Worm (Caenorhabditis elegans) whole organism, young adult: ENCODE data around the gene dnj-24.
A peak's percentile ranks its signal among the peaks of the same experiment; 100 is the strongest.

Experiments
- D2030.7 ChIP-seq: fragments of 200-800 bp; sonication (Bioruptor generic); IDR thresholded peaks from 2 replicates; pipeline ENCODE4 v1.3.6; 2022; ENCODE audit warnings: missing genetic modification reagents, missing genetic modification characterization, missing compliant biosample characterization
- F33H1.4 ChIP-seq: fragments of 200-800 bp; sonication (Bioruptor generic); IDR thresholded peaks from 2 replicates; pipeline ENCODE4 v1.3.6; 2022; ENCODE audit warnings: missing genetic modification reagents, missing genetic modification characterization, missing compliant biosample characterization
- K11D2.4 ChIP-seq: fragments of 200-800 bp; sonication (Bioruptor generic); IDR thresholded peaks from 2 replicates; pipeline ENCODE4 v1.3.6; 2022; ENCODE audit warnings: missing genetic modification reagents, missing genetic modification characterization, missing compliant biosample characterization
- K12H6.12 ChIP-seq: fragments of 200-800 bp; sonication (Bioruptor generic); optimal IDR thresholded peaks from 2 replicates; lab custom pipeline; 2018; ENCODE audit warnings: mild to moderate bottlenecking, missing genetic modification characterization, missing compliant biosample characterization
- Y53F4B.3 ChIP-seq: fragments of 200-800 bp; sonication (Bioruptor generic); IDR thresholded peaks from 2 replicates; pipeline ENCODE4 v1.3.6; 2022; ENCODE audit warnings: missing genetic modification reagents, missing genetic modification characterization, missing compliant biosample characterization
- Y95B8A.8 ChIP-seq: fragments of 200-800 bp; sonication (Bioruptor generic); IDR thresholded peaks from 2 replicates; pipeline ENCODE4 v1.3.6; 2022; ENCODE audit warnings: missing genetic modification reagents, missing genetic modification characterization, missing compliant biosample characterization
- akir-1 ChIP-seq: fragments of 200-800 bp; sonication (Bioruptor generic); optimal IDR thresholded peaks from 2 replicates; lab custom pipeline; 2018; ENCODE audit warnings: mild to moderate bottlenecking, missing genetic modification characterization, moderate library complexity, missing compliant biosample characterization
- attf-3 ChIP-seq: fragments of 200-800 bp; sonication (Bioruptor generic); conservative IDR thresholded peaks from 2 replicates; pipeline ENCODE4 v1.3.6; 2022; ENCODE audit warnings: missing genetic modification reagents, missing genetic modification characterization, missing compliant biosample characterization
- attf-5 ChIP-seq: fragments of 200-800 bp; sonication (Bioruptor generic); optimal IDR thresholded peaks from 2 replicates; lab custom pipeline; 2018; ENCODE audit warnings: mild to moderate bottlenecking, missing genetic modification characterization, missing compliant biosample characterization
- attf-6 ChIP-seq: fragments of 200-800 bp; sonication (Bioruptor generic); IDR thresholded peaks from 2 replicates; pipeline ENCODE4 v1.3.6; 2022; ENCODE audit warnings: missing genetic modification reagents, missing genetic modification characterization, missing compliant biosample characterization
- bed-2 ChIP-seq: fragments of 200-800 bp; sonication (Bioruptor generic); IDR thresholded peaks from 2 replicates; pipeline ENCODE4 v1.3.6; 2022; ENCODE audit warnings: missing genetic modification reagents, missing genetic modification characterization, missing compliant biosample characterization
- ccch-3 ChIP-seq: fragments of 200-800 bp; sonication (Bioruptor generic); optimal IDR thresholded peaks from 2 replicates; lab custom pipeline; 2018; ENCODE audit warnings: mild to moderate bottlenecking, missing genetic modification characterization, missing compliant biosample characterization
- ceh-100 ChIP-seq: fragments of 200-800 bp; sonication (Bioruptor generic); IDR thresholded peaks from 2 replicates; pipeline ENCODE4 v1.3.6; 2022; ENCODE audit warnings: missing genetic modification reagents, missing genetic modification characterization, missing compliant biosample characterization
- ceh-91 ChIP-seq: fragments of 200-800 bp; sonication (Bioruptor generic); IDR thresholded peaks from 2 replicates; pipeline ENCODE4 v1.3.6; 2022; ENCODE audit warnings: missing genetic modification reagents, missing genetic modification characterization, missing compliant biosample characterization
- die-1 ChIP-seq: sonication (generic microtip); optimal IDR thresholded peaks from 2 replicates; lab custom pipeline; 2016; ENCODE audit warnings: missing genotype, mild to moderate bottlenecking, missing genetic modification characterization, missing compliant biosample characterization
- dox-1 ChIP-seq: fragments of 200-800 bp; sonication (Bioruptor generic); IDR thresholded peaks from 2 replicates; pipeline ENCODE4 v1.3.6; 2022; ENCODE audit warnings: missing genetic modification reagents, missing genetic modification characterization, missing compliant biosample characterization
- dpl-1 ChIP-seq: fragments of 150-350 bp; optimal IDR thresholded peaks from 2 replicates; lab custom pipeline; 2014; ENCODE audit warnings: missing biosample characterization, missing genetic modification reagents, missing genetic modification characterization
- egl-18 ChIP-seq: fragments of 200-800 bp; sonication (Bioruptor generic); IDR thresholded peaks from 2 replicates; pipeline ENCODE4 v1.3.6; 2022; ENCODE audit warnings: missing genetic modification reagents, missing genetic modification characterization, missing compliant biosample characterization
- ekl-4 ChIP-seq: fragments of 200-800 bp; sonication (Bioruptor generic); IDR thresholded peaks from 2 replicates; pipeline ENCODE4 v1.3.6; 2022; ENCODE audit warnings: missing genetic modification reagents, missing genetic modification characterization, missing compliant biosample characterization
- gei-17 ChIP-seq: fragments of 200-800 bp; sonication (Bioruptor generic); optimal IDR thresholded peaks from 2 replicates; lab custom pipeline; 2018; ENCODE audit warnings: mild to moderate bottlenecking, missing genetic modification characterization, missing compliant biosample characterization
- him-1 ChIP-seq: sonication (generic microtip); optimal IDR thresholded peaks from 2 replicates; lab custom pipeline; 2016; ENCODE audit warnings: missing genotype, missing genetic modification reagents, missing genetic modification characterization, missing compliant biosample characterization
- hmg-20 ChIP-seq: fragments of 200-800 bp; sonication (Bioruptor generic); IDR thresholded peaks from 2 replicates; pipeline ENCODE4 v1.3.6; 2022; ENCODE audit warnings: missing genetic modification reagents, missing genetic modification characterization, missing compliant biosample characterization
- hrde-1 ChIP-seq: sonication (generic microtip); optimal IDR thresholded peaks from 2 replicates; lab custom pipeline; 2016; ENCODE audit warnings: missing genetic modification characterization, mild to moderate bottlenecking, missing compliant biosample characterization, moderate library complexity, missing genotype, missing genetic modification reagents, borderline replicate concordance
- hsf-1 ChIP-seq: fragments of 200-800 bp; sonication (Bioruptor generic); IDR thresholded peaks from 2 replicates; pipeline ENCODE4 v1.3.6; 2022; ENCODE audit warnings: missing genetic modification reagents, missing genetic modification characterization, missing compliant biosample characterization
- lin-35 ChIP-seq, 3 experiments: fragments of 150-350 bp in 2 of 3; sonication (generic microtip) in 1 of 3; optimal IDR thresholded peaks; 2 replicates each; lab custom pipeline; 2014 to 2018; ENCODE audit warnings: missing biosample characterization in 3 of 3, missing genetic modification characterization in 3 of 3, missing genetic modification reagents in 3 of 3
- lin-54 ChIP-seq: fragments of 200-800 bp; sonication (Bioruptor generic); optimal IDR thresholded peaks from 2 replicates; lab custom pipeline; 2018; ENCODE audit warnings: mild to moderate bottlenecking, missing genetic modification characterization, missing compliant biosample characterization
- lir-1 ChIP-seq: fragments of 200-800 bp; sonication (Bioruptor generic); conservative IDR thresholded peaks from 2 replicates; pipeline ENCODE4 v1.3.6; 2022; ENCODE audit warnings: missing genetic modification reagents, missing genetic modification characterization, missing compliant biosample characterization
- lsy-27 ChIP-seq: sonication (generic microtip); optimal IDR thresholded peaks from 2 replicates; lab custom pipeline; 2017; ENCODE audit warnings: missing genetic modification characterization, mild to moderate bottlenecking, missing compliant biosample characterization, antibody characterized with exemption, missing genotype, borderline replicate concordance; ENCODE audit not compliant: insufficient read depth
- madf-3 ChIP-seq: fragments of 200-800 bp; sonication (Bioruptor generic); IDR thresholded peaks from 2 replicates; pipeline ENCODE4 v1.3.6; 2022; ENCODE audit warnings: missing genetic modification reagents, missing genetic modification characterization, missing compliant biosample characterization
- madf-8 ChIP-seq: fragments of 200-800 bp; sonication (Bioruptor generic); conservative IDR thresholded peaks from 2 replicates; pipeline ENCODE4 v1.3.6; 2022; ENCODE audit warnings: missing genetic modification reagents, missing genetic modification characterization, missing compliant biosample characterization
- nfya-1 ChIP-seq: sonication (generic microtip); optimal IDR thresholded peaks from 2 replicates; lab custom pipeline; 2017; ENCODE audit warnings: antibody characterized with exemption, missing compliant biosample characterization, missing genetic modification characterization, borderline replicate concordance; ENCODE audit not compliant: insufficient read depth
- nfyb-1 ChIP-seq: fragments of 200-800 bp; sonication (Bioruptor generic); IDR thresholded peaks from 2 replicates; pipeline ENCODE4 v1.3.6; 2022; ENCODE audit warnings: missing genetic modification reagents, missing genetic modification characterization, missing compliant biosample characterization
- pbrm-1 ChIP-seq: fragments of 200-800 bp; sonication (Bioruptor generic); IDR thresholded peaks from 2 replicates; pipeline ENCODE4 v1.3.6; 2022; ENCODE audit warnings: missing genetic modification reagents, missing genetic modification characterization, missing compliant biosample characterization
- pha-4 ChIP-seq: fragments of 150-350 bp; sonication (generic microtip); optimal IDR thresholded peaks from 2 replicates; lab custom pipeline; 2014; ENCODE audit warnings: missing biosample characterization, missing genetic modification reagents, missing genetic modification characterization
- snpc-3.4 ChIP-seq: sonication (generic microtip); optimal IDR thresholded peaks from 2 replicates; lab custom pipeline; 2017; ENCODE audit warnings: missing genetic modification characterization, mild to moderate bottlenecking, missing compliant biosample characterization, antibody characterized with exemption, moderate library complexity, missing genotype, missing genetic modification reagents
- snpc-4 ChIP-seq, 5 experiments: fragments of 150-350 bp in 1 of 5; sonication (generic microtip) in 4 of 5; optimal IDR thresholded peaks; 2 replicates each; lab custom pipeline; 2014 to 2018; ENCODE audit warnings: missing genetic modification characterization in 5 of 5, missing biosample characterization in 3 of 5, antibody characterized with exemption in 2 of 5, mild to moderate bottlenecking in 2 of 5, missing compliant biosample characterization in 2 of 5, missing genotype in 2 of 5, moderate library complexity in 2 of 5, missing genetic modification reagents in 1 of 5
- somi-1 ChIP-seq: fragments of 200-800 bp; sonication (Bioruptor generic); optimal IDR thresholded peaks from 2 replicates; lab custom pipeline; 2018; ENCODE audit warnings: mild to moderate bottlenecking, missing genetic modification characterization, missing compliant biosample characterization
- sptf-2 ChIP-seq: fragments of 200-800 bp; sonication (Bioruptor generic); optimal IDR thresholded peaks from 2 replicates; lab custom pipeline; 2018; ENCODE audit warnings: mild to moderate bottlenecking, missing genetic modification characterization, missing compliant biosample characterization
- tbp1 ChIP-seq: fragments of 200-800 bp; sonication (Bioruptor generic); optimal IDR thresholded peaks from 2 replicates; lab custom pipeline; 2018; ENCODE audit warnings: mild to moderate bottlenecking, missing genetic modification characterization, missing compliant biosample characterization
- tbx-9 ChIP-seq: sonication (generic microtip); optimal IDR thresholded peaks from 2 replicates; lab custom pipeline; 2016; ENCODE audit warnings: borderline replicate concordance, missing genetic modification characterization, inconsistent platforms, missing compliant biosample characterization
- xnd-1 ChIP-seq: sonication (generic microtip); optimal IDR thresholded peaks from 2 replicates; lab custom pipeline; 2016; ENCODE audit warnings: missing genotype, missing genetic modification reagents, missing genetic modification characterization, missing compliant biosample characterization
- zfh-2 ChIP-seq: fragments of 200-800 bp; sonication (Bioruptor generic); conservative IDR thresholded peaks from 2 replicates; pipeline ENCODE4 v1.3.6; 2022; ENCODE audit warnings: missing genetic modification reagents, missing genetic modification characterization, missing compliant biosample characterization
- ztf-22 ChIP-seq: fragments of 200-800 bp; sonication (Bioruptor generic); optimal IDR thresholded peaks from 2 replicates; lab custom pipeline; 2018; ENCODE audit warnings: mild to moderate bottlenecking, missing genetic modification characterization, moderate library complexity, missing compliant biosample characterization
- ztf-28 ChIP-seq: fragments of 200-800 bp; sonication (Bioruptor generic); IDR thresholded peaks from 2 replicates; pipeline ENCODE4 v1.3.6; 2022; ENCODE audit warnings: missing genetic modification reagents, missing genetic modification characterization, missing compliant biosample characterization
- ztf-6 ChIP-seq: fragments of 200-800 bp; sonication (Bioruptor generic); IDR thresholded peaks from 2 replicates; pipeline ENCODE4 v1.3.6; 2022; ENCODE audit warnings: missing genetic modification reagents, missing genetic modification characterization, missing compliant biosample characterization

The dnj-24 gene

ce11 chrIII:5448177-5448576 is 24.3 kb upstream of the dnj-24 start, which contains the start of gene skpt-1 (continued):
- TF ChIP-seq him-1 (peak; percentile 19), K12H6.12 (tag; lab: Kevin White, UChicago) (no peak), lsy-27 (tag; lab: Kevin White, UChicago) (no peak), bed-2 (GFP tag; lab: Robert Waterston, UW) (0 out of 2 replicates have a peak, but pooled peaks have one; percentile 34), lir-1 (GFP tag; lab: Robert Waterston, UW) (peak; percentile 76; the same call in 1 of the 2 replicates), ztf-28 (GFP tag; lab: Robert Waterston, UW) (0 out of 2 replicates have a peak, but pooled peaks have one; percentile 77), xnd-1 (tag; lab: Kevin White, UChicago) (peak; percentile 98), lin-54 (GFP tag; lab: Kevin White, UChicago) (peak; percentile 96), madf-8 (peak; percentile 97), Y95B8A.8 (GFP tag; lab: Robert Waterston, UW) (peak; percentile 91; the same call in 1 of the 2 replicates), nfyb-1 (GFP tag; lab: Robert Waterston, UW) (peak; percentile 73; the same call in 1 of the 2 replicates), hsf-1 (GFP tag; lab: Robert Waterston, UW) (peak; percentile 86), attf-3 (GFP tag; lab: Robert Waterston, UW) (peak; percentile 45; the same call in 1 of the 2 replicates), hrde-1 (tag; lab: Kevin White, UChicago) (peak; percentile 54), F33H1.4 (GFP tag; lab: Robert Waterston, UW) (peak; percentile 89), K11D2.4 (GFP tag; lab: Robert Waterston, UW) (no peak), gei-17 (GFP tag; lab: Kevin White, UChicago) (no peak), ekl-4 (GFP tag; lab: Robert Waterston, UW) (peak; percentile 90), attf-6 (GFP tag; lab: Robert Waterston, UW) (no peak), tbp1 (GFP tag; lab: Kevin White, UChicago) (peak; percentile 60), somi-1 (GFP tag; lab: Kevin White, UChicago) (no peak), ceh-100 (GFP tag; lab: Robert Waterston, UW) (peak; percentile 63; the same call in 1 of the 2 replicates), attf-5 (GFP tag; lab: Kevin White, UChicago) (peak; percentile 31), ceh-91 (GFP tag; lab: Robert Waterston, UW) (peak; percentile 96)
- TF ChIP-seq, all 124 proteins: peak for 44

ce11 chrIII:5442711-5443253 is 18.9 kb upstream of the dnj-24 start, which contains the start of the genes T24G10.2 and disl-2:
Gene T24G10.2 (minus strand): TSS chrIII:5442761.
Gene disl-2 (plus strand): TSS chrIII:5443167.
- TF ChIP-seq Y53F4B.3: no peak
- TF ChIP-seq egl-18 (GFP tag; lab: Robert Waterston, UW): no peak
- TF ChIP-seq dox-1: 0 out of 2 replicates have a peak, but pooled peaks have one; percentile 16
- no peak for TF ChIP-seq snpc-3.4
- no peak for TF ChIP-seq Y95B8A.8 (GFP tag; lab: Robert Waterston, UW)
- TF ChIP-seq akir-1 (GFP tag; lab: Kevin White, UChicago): no peak
- no peak for TF ChIP-seq ccch-3 (GFP tag; lab: Kevin White, UChicago)
- no peak for TF ChIP-seq sptf-2 (GFP tag; lab: Kevin White, UChicago)
- TF ChIP-seq pbrm-1 (GFP tag; lab: Robert Waterston, UW): no peak
- no peak for TF ChIP-seq ceh-100 (GFP tag; lab: Robert Waterston, UW)
- no peak for TF ChIP-seq ztf-6 (GFP tag; lab: Robert Waterston, UW)
- no peak for TF ChIP-seq ztf-22 (GFP tag; lab: Kevin White, UChicago)
- peak in 1 of 3 experiments; percentile 27 for TF ChIP-seq lin-35 (GFP tag; optimal IDR thresholded peaks at IDR 0.05; lab: Kevin White, UChicago)
- TF ChIP-seq snpc-4 (GFP tag; optimal IDR thresholded peaks at IDR 0.05; lab: Kevin White, UChicago): no peak
- TF ChIP-seq snpc-4 (tag; optimal IDR thresholded peaks at IDR 0.05; lab: Kevin White, UChicago): no peak
- TF ChIP-seq D2030.7 (GFP tag; lab: Robert Waterston, UW): no peak
- no peak for TF ChIP-seq madf-3 (GFP tag; lab: Robert Waterston, UW)
- TF ChIP-seq tbx-9 (tag; lab: Kevin White, UChicago): no peak
- TF ChIP-seq die-1 (tag; lab: Kevin White, UChicago): no peak
- no peak for TF ChIP-seq nfya-1 (tag; lab: Kevin White, UChicago)
- TF ChIP-seq pha-4 (tag; lab: Kevin White, UChicago): no peak
- no peak for TF ChIP-seq hmg-20
- peak; percentile 10 for TF ChIP-seq dpl-1 (GFP tag; lab: Kevin White, UChicago)
- TF ChIP-seq zfh-2 (GFP tag; lab: Robert Waterston, UW): no peak
